Worm (Caenorhabditis elegans) whole organism, L4/young adult: Measurements from ENCODE around the gene cfim-2.

ENCODE experiments used
- dao-5 ChIP-seq: sonication (generic microtip); optimal IDR thresholded peaks from 2 replicates; lab custom pipeline; 2016; ENCODE audit warnings: missing genotype, missing genetic modification characterization, moderate library complexity, missing compliant biosample characterization
- him-1 ChIP-seq: sonication (generic microtip); optimal IDR thresholded peaks from 2 replicates; lab custom pipeline; 2016; ENCODE audit warnings: missing genotype, missing genetic modification reagents, missing genetic modification characterization, missing compliant biosample characterization

ce11 chrIV:8924126-8924525 is 2.0 kb upstream of the cfim-2 start:
- no peak for TF ChIP-seq dao-5 (tag; lab: Kevin White, UChicago)
- no peak for TF ChIP-seq him-1 (tag; lab: Kevin White, UChicago)
